Fruit fly (Drosophila melanogaster) ovary, adult (tissue): Measurements from ENCODE around the gene comm3.

ENCODE experiments used
- CG17801 ChIP-seq: fragments of 200-800 bp; optimal IDR thresholded peaks from 2 replicates; lab custom pipeline; 2019; ENCODE audit warnings: missing biosample characterization, mild to moderate bottlenecking, missing genetic modification characterization, moderate library complexity; ENCODE audit not compliant: partially characterized antibody

Gene comm3

dm6 chr3L:15647712-15648621 is at the start of gene comm3, which contains the start of gene CG43083:
Gene comm3 (minus strand): TSS chr3L:15647762.
Gene CG43083 (plus strand): TSS chr3L:15648571.
- no peak for TF ChIP-seq CG17801 (GFP tag; lab: Kevin White, UChicago)

- TF ChIP-seq CG17801 (GFP tag; lab: Kevin White, UChicago) = no peak
These were observed 47.6 kb upstream of the comm3 start for dm6 chr3L:15695195-15695594.

dm6 chr3L:15694406-15694805 is 46.8 kb upstream of the comm3 start:
- no peak for TF ChIP-seq CG17801 (GFP tag; lab: Kevin White, UChicago)

- no peak for TF ChIP-seq CG17801 (GFP tag; lab: Kevin White, UChicago)
These were observed 45.4 kb upstream of the comm3 start for dm6 chr3L:15692794-15693532.

- no peak for TF ChIP-seq CG17801 (GFP tag; lab: Kevin White, UChicago)
These were observed 44.8 kb upstream of the comm3 start for dm6 chr3L:15692388-15692787.

dm6 chr3L:15691968-15692367 is 44.4 kb upstream of the comm3 start, which contains the start of gene CG34451:
Gene CG34451 (minus strand): TSS chr3L:15692068.
- no peak for TF ChIP-seq CG17801 (GFP tag; lab: Kevin White, UChicago)

dm6 chr3L:15690711-15691591 is 43.4 kb upstream of the comm3 start:
- no peak for TF ChIP-seq CG17801 (GFP tag; lab: Kevin White, UChicago)

- TF ChIP-seq CG17801 (GFP tag; lab: Kevin White, UChicago) = no peak
These were observed 42.0 kb upstream of the comm3 start for dm6 chr3L:15689518-15689917.

dm6 chr3L:15687802-15688201 is 40.2 kb upstream of the comm3 start, which contains the start of gene CG34452:
Gene CG34452 (minus strand): TSS chr3L:15687902.
- no peak for TF ChIP-seq CG17801 (GFP tag; lab: Kevin White, UChicago)

- no peak for TF ChIP-seq CG17801 (GFP tag; lab: Kevin White, UChicago)
These were observed 36.5 kb upstream of the comm3 start for dm6 chr3L:15684017-15684416.

dm6 chr3L:15683345-15683922 is 35.9 kb upstream of the comm3 start, which contains the start of the genes CG7579 and Pgant8:
Gene CG7579 (minus strand): TSS chr3L:15683445.
Gene Pgant8 (plus strand): TSS chr3L:15683872.
- no peak for TF ChIP-seq CG17801 (GFP tag; lab: Kevin White, UChicago)

- no peak for TF ChIP-seq CG17801 (GFP tag; lab: Kevin White, UChicago)
These were observed 31.9 kb upstream of the comm3 start, which contains the start of gene CG7304 for dm6 chr3L:15679420-15679819. Gene CG7304 (plus strand): TSS chr3L:15679720.

dm6 chr3L:15678284-15678683 is 30.7 kb upstream of the comm3 start:
- TF ChIP-seq CG17801 (GFP tag; lab: Kevin White, UChicago) = no peak

dm6 chr3L:15677662-15678061 is 30.1 kb upstream of the comm3 start:
- TF ChIP-seq CG17801 (GFP tag; lab: Kevin White, UChicago) = no peak
